Fruit fly (Drosophila melanogaster) whole organism, adult: ENCODE data around the gene pHCl-2.

Source experiments
- CG11617 ChIP-seq: fragments of 200-800 bp; sonication (Bioruptor generic); optimal IDR thresholded peaks from 2 replicates; lab custom pipeline; 2017; ENCODE audit warnings: mild to moderate bottlenecking, missing biosample characterization, missing genetic modification reagents, missing genetic modification characterization
- CG12768 ChIP-seq: fragments of 200-800 bp; sonication (Bioruptor generic); optimal IDR thresholded peaks from 2 replicates; lab custom pipeline; 2017; ENCODE audit warnings: missing biosample characterization, missing genetic modification characterization, mild to moderate bottlenecking, moderate library complexity, missing genetic modification reagents
- CG33017 ChIP-seq: fragments of 200-800 bp; sonication (Bioruptor generic); optimal IDR thresholded peaks from 2 replicates; lab custom pipeline; 2018; ENCODE audit warnings: missing biosample characterization, mild to moderate bottlenecking, missing genetic modification characterization, moderate library complexity
- CG5204 ChIP-seq: fragments of 200-800 bp; sonication (Bioruptor generic); optimal IDR thresholded peaks from 2 replicates; lab custom pipeline; 2016; ENCODE audit warnings: missing biosample characterization, missing genetic modification characterization
- CG7101 ChIP-seq: fragments of 200-800 bp; sonication (Bioruptor generic); optimal IDR thresholded peaks from 2 replicates; lab custom pipeline; 2018; ENCODE audit warnings: missing biosample characterization, mild to moderate bottlenecking, missing genetic modification characterization, moderate library complexity
- Crg-1 ChIP-seq: fragments of 200-800 bp; sonication (Bioruptor generic); optimal IDR thresholded peaks from 2 replicates; lab custom pipeline; 2016; ENCODE audit warnings: missing biosample characterization, missing genetic modification characterization
- Hr96 ChIP-seq: fragments of 200-800 bp; sonication (Bioruptor generic); optimal IDR thresholded peaks from 2 replicates; lab custom pipeline; 2016; ENCODE audit warnings: missing biosample characterization, missing genetic modification characterization
- bab1 ChIP-seq: fragments of 200-800 bp; sonication (Bioruptor generic); optimal IDR thresholded peaks from 3 replicates; lab custom pipeline; 2019; ENCODE audit warnings: missing biosample characterization, mild to moderate bottlenecking, missing genetic modification characterization, moderate library complexity
- cic ChIP-seq: fragments of 200-800 bp; sonication (Bioruptor generic); optimal IDR thresholded peaks from 2 replicates; lab custom pipeline; 2017; ENCODE audit warnings: missing biosample characterization, mild to moderate bottlenecking, missing genetic modification characterization, moderate library complexity
- cnc ChIP-seq, 2 experiments: fragments of >200 bp; optimal IDR thresholded peaks; 2 replicates each; lab custom pipeline; 2017
- kay ChIP-seq: fragments of 200-800 bp; sonication (Bioruptor generic); peaks from one replicate; lab custom pipeline; 2016; ENCODE audit warnings: missing biosample characterization, missing genetic modification characterization, borderline replicate concordance
- ovo ChIP-seq: fragments of 200-800 bp; sonication (Bioruptor generic); optimal IDR thresholded peaks from 2 replicates; lab custom pipeline; 2016; ENCODE audit warnings: missing biosample characterization, missing genetic modification characterization
- pad ChIP-seq: fragments of 200-800 bp; sonication (Bioruptor generic); optimal IDR thresholded peaks from 3 replicates; lab custom pipeline; 2017; ENCODE audit warnings: missing biosample characterization, missing genetic modification characterization, mild to moderate bottlenecking, moderate library complexity, missing genetic modification reagents
- tj ChIP-seq: fragments of 200-800 bp; sonication (Bioruptor generic); optimal IDR thresholded peaks from 3 replicates; lab custom pipeline; 2017; ENCODE audit warnings: missing biosample characterization, mild to moderate bottlenecking, missing genetic modification characterization, moderate library complexity

dm6 chr3R:31290195-31290594 is 15.0 kb downstream of the pHCl-2 start:
- no peak for TF ChIP-seq CG7101 (tag; lab: Kevin White, UChicago)
- no peak for TF ChIP-seq ovo (GFP tag; lab: Kevin White, UChicago)
- no peak for TF ChIP-seq Hr96 (GFP tag; lab: Kevin White, UChicago)
- no peak for TF ChIP-seq bab1
- TF ChIP-seq Crg-1 (GFP tag; lab: Kevin White, UChicago) = no peak
- TF ChIP-seq CG5204 (GFP tag; lab: Kevin White, UChicago) = no peak
- TF ChIP-seq CG11617 (GFP tag; lab: Kevin White, UChicago) = no peak
- no peak for TF ChIP-seq pad (GFP tag; lab: Kevin White, UChicago)
- TF ChIP-seq kay (GFP tag; lab: Kevin White, UChicago) = no peak
- no peak for TF ChIP-seq CG12768 (GFP tag; lab: Kevin White, UChicago)
- TF ChIP-seq CG33017 (tag; lab: Kevin White, UChicago) = no peak
- no peak for TF ChIP-seq tj (GFP tag; lab: Kevin White, UChicago)
- no peak for TF ChIP-seq cic (GFP tag; lab: Kevin White, UChicago)
- no peak for TF ChIP-seq cnc (optimal IDR thresholded peaks at IDR 0.05; lab: Kevin White, UChicago)
